Fruit fly (Drosophila melanogaster) whole organism, embryonic: ENCODE results near the gene Rtca.

ENCODE experiments used
- Antp ChIP-seq: fragments of 200-800 bp; sonication (Bioruptor generic); optimal IDR thresholded peaks from 3 replicates; lab custom pipeline; 2016; ENCODE audit warnings: missing biosample characterization, missing genetic modification characterization
- CG10654 ChIP-seq: fragments of 200-800 bp; sonication (Bioruptor generic); optimal IDR thresholded peaks from 2 replicates; lab custom pipeline; 2016; ENCODE audit warnings: missing biosample characterization, missing genetic modification characterization
- CG11398 ChIP-seq: fragments of 200-800 bp; sonication (Bioruptor generic); optimal IDR thresholded peaks from 2 replicates; lab custom pipeline; 2016; ENCODE audit warnings: missing biosample characterization, missing genetic modification characterization
- CG11456 ChIP-seq: fragments of 200-800 bp; sonication (Bioruptor generic); IDR thresholded peaks from 3 replicates; pipeline ENCODE4 v1.3.6; 2022; ENCODE audit warnings: missing biosample characterization, missing genetic modification characterization
- CG12104 ChIP-seq: fragments of 200-800 bp; sonication (Bioruptor generic); optimal IDR thresholded peaks from 3 replicates; lab custom pipeline; 2016; ENCODE audit warnings: missing biosample characterization, missing genetic modification characterization
- CG13296 ChIP-seq: fragments of 200-800 bp; sonication (Bioruptor generic); optimal IDR thresholded peaks from 3 replicates; lab custom pipeline; 2018; ENCODE audit warnings: missing biosample characterization, mild to moderate bottlenecking, missing genetic modification characterization
- CG15514 ChIP-seq: fragments of 200-800 bp; sonication (Bioruptor generic); optimal IDR thresholded peaks from 3 replicates; lab custom pipeline; 2017; ENCODE audit warnings: missing biosample characterization, missing genetic modification characterization, mild to moderate bottlenecking, moderate library complexity, missing genetic modification reagents
- CG16815 ChIP-seq: fragments of 200-800 bp; sonication (Bioruptor generic); optimal IDR thresholded peaks from 3 replicates; lab custom pipeline; 2017; ENCODE audit warnings: missing biosample characterization, mild to moderate bottlenecking, missing genetic modification characterization
- CG17829 ChIP-seq: fragments of 200-800 bp; optimal IDR thresholded peaks from 2 replicates; lab custom pipeline; 2019; ENCODE audit warnings: missing biosample characterization, mild to moderate bottlenecking, missing genetic modification characterization, moderate library complexity
- CG33557 ChIP-seq: fragments of 200-800 bp; sonication (Bioruptor generic); optimal IDR thresholded peaks from 2 replicates; lab custom pipeline; 2019; ENCODE audit warnings: missing biosample characterization, mild to moderate bottlenecking, missing genetic modification characterization, moderate library complexity
- CG42726 ChIP-seq: fragments of 200-800 bp; sonication (Bioruptor generic); IDR thresholded peaks from 2 replicates; pipeline ENCODE4 v1.3.6; 2022; ENCODE audit warnings: missing biosample characterization, missing genetic modification characterization; ENCODE audit not compliant: partially characterized antibody
- CG4707 ChIP-seq: fragments of 200-800 bp; sonication (Bioruptor generic); optimal IDR thresholded peaks from 2 replicates; lab custom pipeline; 2018; ENCODE audit warnings: missing biosample characterization, mild to moderate bottlenecking, missing genetic modification characterization, moderate library complexity
- CG4854 ChIP-seq: fragments of 200-800 bp; sonication (Bioruptor generic); optimal IDR thresholded peaks from 2 replicates; lab custom pipeline; 2016; ENCODE audit warnings: missing biosample characterization, missing genetic modification characterization, inconsistent platforms
- CG6689 ChIP-seq: fragments of 200-800 bp; sonication (Bioruptor generic); IDR thresholded peaks from 2 replicates; pipeline ENCODE4 v1.3.6; 2022; ENCODE audit warnings: missing biosample characterization, missing genetic modification characterization
- CG6765 ChIP-seq: fragments of 200-800 bp; sonication (Bioruptor generic); optimal IDR thresholded peaks from 3 replicates; lab custom pipeline; 2017; ENCODE audit warnings: missing biosample characterization, mild to moderate bottlenecking, missing genetic modification characterization
- CG7839 ChIP-seq: fragments of 200-800 bp; sonication (Bioruptor generic); optimal IDR thresholded peaks from 3 replicates; lab custom pipeline; 2018; ENCODE audit warnings: missing biosample characterization, mild to moderate bottlenecking, missing genetic modification characterization, moderate library complexity
- CG8281 ChIP-seq: fragments of 200-800 bp; sonication (Bioruptor generic); optimal IDR thresholded peaks from 2 replicates; lab custom pipeline; 2018; ENCODE audit warnings: missing biosample characterization, mild to moderate bottlenecking, missing genetic modification characterization, moderate library complexity
- CG8290 ChIP-seq, 3 experiments: fragments of 200-800 bp; sonication (Bioruptor generic); optimal IDR thresholded peaks; 2 replicates each; lab custom pipeline; 2016 to 2019; ENCODE audit warnings: missing biosample characterization in 3 of 3, missing genetic modification characterization in 3 of 3, mild to moderate bottlenecking in 2 of 3, moderate library complexity in 1 of 3
- E2f2 ChIP-seq: fragments of 200-800 bp; sonication (Bioruptor generic); IDR thresholded peaks from 2 replicates; pipeline ENCODE4 v1.3.6; 2022; ENCODE audit warnings: missing biosample characterization, missing genetic modification characterization
- Ets65A ChIP-seq: fragments of 200-800 bp; sonication (Bioruptor generic); peaks from one replicate; lab custom pipeline; 2016; ENCODE audit warnings: missing biosample characterization, missing genetic modification characterization
- Gug ChIP-seq: fragments of 200-800 bp; sonication (Bioruptor generic); IDR thresholded peaks from 4 replicates; pipeline ENCODE4 v1.3.6; 2022; ENCODE audit warnings: missing biosample characterization, missing genetic modification characterization
- HmgD ChIP-seq: fragments of 200-800 bp; sonication (Bioruptor generic); optimal IDR thresholded peaks from 3 replicates; lab custom pipeline; 2016; ENCODE audit warnings: missing biosample characterization, missing genetic modification characterization
- Hr39 ChIP-seq: fragments of >200 bp; optimal IDR thresholded peaks from 2 replicates; lab custom pipeline; 2017
- Hr78 ChIP-seq, 2 experiments: fragments of 200-800 bp in 1 of 2; fragments of >200 bp in 1 of 2; sonication (Bioruptor generic) in 1 of 2; optimal IDR thresholded peaks; 2 replicates each; lab custom pipeline; 2017 to 2019; ENCODE audit warnings: missing biosample characterization in 2 of 2, missing genetic modification characterization in 2 of 2, mild to moderate bottlenecking in 1 of 2, moderate library complexity in 1 of 2
- Mad ChIP-seq: fragments of 200-800 bp; sonication (Bioruptor generic); optimal IDR thresholded peaks from 2 replicates; lab custom pipeline; 2016; ENCODE audit warnings: missing biosample characterization, missing genetic modification characterization
- Rfx ChIP-seq: fragments of 200-800 bp; sonication (Bioruptor generic); IDR thresholded peaks from 2 replicates; pipeline ENCODE4 v1.3.6; 2022; ENCODE audit warnings: missing biosample characterization, missing genetic modification characterization
- Stat92E ChIP-seq, 3 experiments: fragments of >200 bp in 2 of 3; fragments of 200-800 bp in 1 of 3; sonication (Bioruptor generic) in 1 of 3; optimal IDR thresholded peaks; 2 replicates each; lab custom pipeline; 2017 to 2019; ENCODE audit warnings: missing biosample characterization in 3 of 3, missing genetic modification characterization in 3 of 3, mild to moderate bottlenecking in 1 of 3, moderate library complexity in 1 of 3
- ab ChIP-seq: fragments of 200-800 bp; sonication (Bioruptor generic); optimal IDR thresholded peaks from 2 replicates; lab custom pipeline; 2016; ENCODE audit warnings: missing biosample characterization, missing genetic modification characterization
- abd-A ChIP-seq: fragments of 200-800 bp; sonication (Bioruptor generic); optimal IDR thresholded peaks from 3 replicates; lab custom pipeline; 2019; ENCODE audit warnings: missing biosample characterization, mild to moderate bottlenecking, missing genetic modification characterization, moderate library complexity
- bab2 ChIP-seq: fragments of 200-800 bp; sonication (Bioruptor generic); optimal IDR thresholded peaks from 2 replicates; lab custom pipeline; 2016; ENCODE audit warnings: missing biosample characterization, missing genetic modification characterization
- cas ChIP-seq: fragments of 200-800 bp; sonication (Bioruptor generic); IDR thresholded peaks from 2 replicates; pipeline ENCODE4 v1.3.6; 2022; ENCODE audit warnings: missing biosample characterization, missing genetic modification characterization
- chm ChIP-seq: fragments of 200-800 bp; sonication (Bioruptor generic); IDR thresholded peaks from 2 replicates; pipeline ENCODE4 v1.3.6; 2022; ENCODE audit warnings: missing biosample characterization, missing genetic modification characterization
- ewg ChIP-seq: fragments of 200-800 bp; sonication (Bioruptor generic); optimal IDR thresholded peaks from 3 replicates; lab custom pipeline; 2017; ENCODE audit warnings: mild to moderate bottlenecking, missing biosample characterization, missing genetic modification reagents, missing genetic modification characterization
- fd3F ChIP-seq: fragments of 200-800 bp; sonication (Bioruptor generic); optimal IDR thresholded peaks from 2 replicates; lab custom pipeline; 2018; ENCODE audit warnings: missing biosample characterization, mild to moderate bottlenecking, missing genetic modification characterization, moderate library complexity
- gro ChIP-seq: fragments of 200-800 bp; sonication (Bioruptor generic); optimal IDR thresholded peaks from 2 replicates; lab custom pipeline; 2016; ENCODE audit warnings: missing biosample characterization, missing genetic modification characterization
- h ChIP-seq: fragments of >200 bp; optimal IDR thresholded peaks from 2 replicates; lab custom pipeline; 2017
- hb ChIP-seq: fragments of 200-800 bp; sonication (Bioruptor generic); IDR thresholded peaks from 3 replicates; pipeline ENCODE4 v1.3.6; 2022; ENCODE audit warnings: missing biosample characterization, missing genetic modification characterization; ENCODE audit not compliant: partially characterized antibody
- ken ChIP-seq: fragments of 200-800 bp; sonication (Bioruptor generic); IDR thresholded peaks from 3 replicates; pipeline ENCODE4 v1.3.6; 2022; ENCODE audit warnings: missing biosample characterization, missing genetic modification characterization
- klu ChIP-seq: fragments of 200-800 bp; sonication (Bioruptor generic); IDR thresholded peaks from 2 replicates; pipeline ENCODE4 v1.3.6; 2022; ENCODE audit warnings: missing biosample characterization, missing genetic modification characterization
- lov ChIP-seq, 2 experiments: fragments of 200-800 bp in 1 of 2; fragments of >200 bp in 1 of 2; sonication (Bioruptor generic) in 1 of 2; IDR thresholded peaks in 1 of 2; optimal IDR thresholded peaks in 1 of 2; 2 replicates in 1 of 2; 3 replicates in 1 of 2; pipeline versions ENCODE4 v1.3.6 to Lab custom; 2017 to 2022; ENCODE audit warnings: missing biosample characterization in 1 of 2, missing genetic modification characterization in 1 of 2
- p53 ChIP-seq: fragments of 200-800 bp; sonication (Bioruptor generic); optimal IDR thresholded peaks from 2 replicates; lab custom pipeline; 2016; ENCODE audit warnings: missing biosample characterization, missing genetic modification characterization
- run ChIP-seq: fragments of 200-800 bp; sonication (Bioruptor generic); optimal IDR thresholded peaks from 3 replicates; lab custom pipeline; 2018; ENCODE audit warnings: missing biosample characterization, mild to moderate bottlenecking, missing genetic modification characterization
- scrt ChIP-seq: fragments of 200-800 bp; sonication (Bioruptor generic); optimal IDR thresholded peaks from 2 replicates; lab custom pipeline; 2018; ENCODE audit warnings: missing biosample characterization, mild to moderate bottlenecking, missing genetic modification characterization, moderate library complexity
- sim ChIP-seq: fragments of 200-800 bp; sonication (Bioruptor generic); IDR thresholded peaks from 2 replicates; pipeline ENCODE4 v1.3.6; 2022; ENCODE audit warnings: missing biosample characterization, missing genetic modification characterization
- slbo ChIP-seq: fragments of 200-800 bp; sonication (Bioruptor generic); IDR thresholded peaks from 2 replicates; pipeline ENCODE4 v1.3.6; 2022; ENCODE audit warnings: missing biosample characterization, missing genetic modification characterization
- ssp ChIP-seq: fragments of 200-800 bp; sonication (Bioruptor generic); IDR thresholded peaks from 2 replicates; pipeline ENCODE4 v1.3.6; 2022; ENCODE audit warnings: missing biosample characterization, missing genetic modification characterization
- tin ChIP-seq: fragments of 200-800 bp; sonication (Bioruptor generic); optimal IDR thresholded peaks from 3 replicates; lab custom pipeline; 2016; ENCODE audit warnings: missing biosample characterization, missing genetic modification characterization
- wor ChIP-seq: fragments of 200-800 bp; sonication (Bioruptor generic); IDR thresholded peaks from 2 replicates; pipeline ENCODE4 v1.3.6; 2022; ENCODE audit warnings: missing biosample characterization, missing genetic modification characterization
- zfh1 ChIP-seq: fragments of 200-800 bp; sonication (Bioruptor generic); IDR thresholded peaks from 3 replicates; pipeline ENCODE4 v1.3.6; 2022; ENCODE audit warnings: missing biosample characterization, missing genetic modification characterization

The Rtca gene

DNA sequence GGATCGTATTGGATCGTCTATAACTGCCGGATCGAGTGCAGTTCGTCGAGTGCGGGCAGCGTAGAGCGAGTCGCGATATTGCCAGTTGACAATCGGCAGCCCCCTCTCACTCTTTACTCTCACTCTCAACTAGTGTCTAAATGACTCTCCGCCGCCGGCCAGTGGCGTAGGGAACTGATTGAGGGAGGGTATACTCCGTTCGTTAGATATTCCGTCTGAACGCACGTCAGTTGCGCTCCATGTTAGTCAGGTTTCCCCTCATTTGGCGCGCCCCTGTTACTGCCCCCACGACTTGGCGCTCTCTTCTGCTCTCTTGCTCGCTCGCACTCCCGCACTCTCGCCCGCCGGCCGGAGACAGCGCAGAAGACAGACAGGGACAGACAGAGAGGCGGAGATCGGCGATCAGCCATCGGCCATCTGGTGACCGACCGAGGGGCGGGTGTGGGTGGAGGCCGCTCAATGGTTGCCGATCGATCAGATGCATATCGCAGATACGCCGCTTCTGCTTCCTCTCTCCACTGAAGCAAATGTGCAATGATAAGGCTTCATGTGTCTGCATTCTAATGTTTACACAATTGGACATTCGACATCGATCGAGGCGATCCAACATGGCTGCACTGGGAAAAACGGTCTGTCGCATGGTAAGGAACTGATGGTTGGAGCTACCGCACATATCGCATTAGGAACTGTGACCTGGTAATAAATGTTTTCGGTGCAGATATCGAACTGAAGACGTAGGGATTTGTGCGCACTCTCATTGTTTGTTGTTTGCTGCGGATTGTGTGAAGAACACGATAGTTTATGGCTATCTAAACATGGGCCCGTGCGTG lies 21.9 kb upstream of the Rtca start, which contains the start of gene moody (continued):
- peak; percentile 100 for TF ChIP-seq CG11456 (GFP tag; lab: Robert Waterston, UW)
- TF ChIP-seq fd3F (GFP tag; lab: Kevin White, UChicago) = peak; percentile 94
- TF ChIP-seq CG11398 (GFP tag; lab: Kevin White, UChicago) = peak; percentile 96
- peak in 1 of 2 experiments; percentile 89 for TF ChIP-seq Hr78 (GFP tag; optimal IDR thresholded peaks at IDR 0.05; lab: Kevin White, UChicago)
- peak; percentile 100 for TF ChIP-seq Gug
- peak; percentile 100 for TF ChIP-seq slbo
- peak; percentile 92 for TF ChIP-seq ewg
- TF ChIP-seq CG8290 (GFP tag; optimal IDR thresholded peaks at IDR 0.05; lab: Kevin White, UChicago) = peak; percentile 93
- TF ChIP-seq CG8290 (tag; optimal IDR thresholded peaks at IDR 0.05; lab: Kevin White, UChicago) = peak; percentile 71 to 100
- peak; percentile 96 for TF ChIP-seq klu
- TF ChIP-seq scrt (GFP tag; lab: Kevin White, UChicago) = peak; percentile 94
- TF ChIP-seq gro (GFP tag; lab: Kevin White, UChicago) = peak; percentile 98
- TF ChIP-seq CG6765 (GFP tag; lab: Kevin White, UChicago) = peak; percentile 98

DNA sequence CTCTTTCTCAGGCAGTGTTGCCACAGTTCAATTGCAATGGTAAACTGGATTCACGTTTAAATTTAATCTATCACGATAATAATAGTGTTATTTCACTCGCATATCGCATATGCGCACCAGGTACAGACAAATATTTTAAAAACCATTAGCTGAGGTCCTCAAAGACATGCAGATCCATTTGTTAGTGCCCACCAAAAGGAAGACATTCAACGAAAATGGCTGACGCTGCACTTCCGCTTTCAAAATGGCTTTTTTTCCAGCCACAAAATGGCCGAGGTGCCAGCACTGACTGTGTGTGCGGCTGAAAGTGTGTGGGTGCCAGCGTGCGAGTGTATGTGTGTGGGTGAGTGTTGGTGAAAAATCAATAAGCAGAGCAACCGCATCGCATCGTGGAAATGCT lies 11.1 kb upstream of the Rtca start:
- TF ChIP-seq Rfx (GFP tag; lab: Robert Waterston, UW) (peak; percentile 32; the same call in 1 of the 2 replicates), wor (GFP tag; lab: Robert Waterston, UW) (no peak), CG42726 (GFP tag; lab: Robert Waterston, UW) (no peak), sim (GFP tag; lab: Robert Waterston, UW) (no peak), CG6689 (no peak), cas (GFP tag; lab: Robert Waterston, UW) (no peak), ab (no peak), abd-A (no peak), CG4854 (no peak), CG33557 (GFP tag; lab: Kevin White, UChicago) (peak; percentile 60), CG16815 (GFP tag; lab: Kevin White, UChicago) (no peak), CG12104 (peak; percentile 47), HmgD (GFP tag; lab: Kevin White, UChicago) (no peak), zfh1 (GFP tag; lab: Robert Waterston, UW) (peak; percentile 39; the same call in 1 of the 3 replicates), CG13296 (GFP tag; lab: Kevin White, UChicago) (peak; percentile 43), E2f2 (GFP tag; lab: Robert Waterston, UW) (no peak), ken (no peak), tin (GFP tag; lab: Kevin White, UChicago) (no peak), CG8281 (no peak), CG10654 (no peak), CG15514 (peak; percentile 3), chm (GFP tag; lab: Robert Waterston, UW) (no peak), Antp (GFP tag; lab: Kevin White, UChicago) (no peak), CG7839 (tag; lab: Kevin White, UChicago) (peak; percentile 51), Stat92E (GFP tag; optimal IDR thresholded peaks at IDR 0.05; lab: Kevin White, UChicago) (no peak), ssp (GFP tag; lab: Robert Waterston, UW) (no peak), CG4707 (GFP tag; lab: Kevin White, UChicago) (peak; percentile 8), lov (optimal IDR thresholded peaks at IDR 0.05; lab: Kevin White, UChicago) (no peak), lov (GFP tag; IDR thresholded peaks at IDR 0.05; lab: Robert Waterston, UW) (no peak), run (no peak), CG17829 (tag; lab: Kevin White, UChicago) (peak; percentile 34), hb (GFP tag; lab: Robert Waterston, UW) (no peak), Ets65A (GFP tag; lab: Kevin White, UChicago) (peak; percentile 93), Hr39 (no peak), h (lab: Kevin White, UChicago) (no peak), bab2 (no peak), p53 (GFP tag; lab: Kevin White, UChicago) (no peak), Mad (GFP tag; lab: Kevin White, UChicago) (no peak)
